Fruit fly (Drosophila melanogaster): ENCODE data around the gene CG17292.

CG17292 gene

DNA sequence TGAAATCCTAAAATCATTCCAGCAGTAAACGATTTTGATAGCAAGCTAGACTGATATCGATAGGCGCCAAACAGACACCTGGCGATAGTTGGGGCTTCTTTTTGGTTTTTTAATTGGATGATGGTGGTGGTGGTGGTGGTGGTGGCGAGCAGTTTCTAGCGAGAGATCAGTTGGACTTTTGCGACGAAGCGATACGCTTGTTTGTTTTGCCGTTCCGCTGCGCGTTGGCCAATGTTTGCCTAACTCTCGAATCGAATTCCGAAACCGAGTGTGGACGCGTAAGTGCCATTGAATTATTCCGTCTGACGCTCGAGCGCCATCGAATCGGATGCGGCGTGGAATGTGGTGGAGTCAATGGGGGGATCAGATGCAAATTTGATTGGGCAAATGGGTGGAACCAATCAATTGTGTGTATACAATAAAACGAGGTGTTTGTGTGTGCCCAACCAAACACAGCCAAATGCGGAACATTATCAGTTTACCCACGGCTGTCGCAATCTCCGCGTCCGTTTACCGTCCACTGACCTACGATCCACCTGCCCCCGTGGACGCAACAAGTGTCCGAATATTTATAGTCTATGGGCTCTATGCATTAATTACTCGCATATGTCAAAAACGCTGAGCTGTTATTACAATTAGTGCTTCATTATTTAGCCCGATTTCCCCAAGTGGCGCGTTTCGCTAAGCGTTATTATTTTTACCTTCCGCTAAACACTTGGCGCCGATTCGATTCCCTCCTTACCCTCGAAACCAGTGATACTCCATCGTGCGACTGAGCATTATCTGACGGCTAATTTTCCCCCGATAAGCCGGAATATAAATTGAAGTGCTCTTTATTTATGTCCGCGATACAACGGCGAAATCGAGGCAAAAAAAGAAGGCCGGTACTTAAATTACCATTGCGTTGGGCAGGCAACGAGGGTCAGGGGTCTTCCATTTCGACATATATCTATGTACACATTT is at the start of gene CG17292 (continued):
- TF ChIP-seq CG13296 (GFP tag; optimal IDR thresholded peaks at IDR 0.05) (peak; percentile 54), CG12769 (tag; optimal IDR thresholded peaks at IDR 0.05) (peak; percentile 75), Nf-YB (GFP tag; optimal IDR thresholded peaks at IDR 0.05) (peak; percentile 94), bsh (GFP tag; optimal IDR thresholded peaks at IDR 0.05) (peak in 1 of 2 experiments; percentile 23), insv (GFP tag; optimal IDR thresholded peaks at IDR 0.05) (no peak), lilli (GFP tag; optimal IDR thresholded peaks at IDR 0.05) (peak; percentile 47), CTCF (GFP tag; optimal IDR thresholded peaks at IDR 0.05) (peak; percentile 57), Awh (GFP tag; IDR thresholded peaks at IDR 0.05) (peak; percentile 77; the same call in 1 of the 2 replicates), CG8290 (GFP tag; optimal IDR thresholded peaks at IDR 0.05) (no peak), CG8290 (tag; optimal IDR thresholded peaks at IDR 0.05) (peak in 1 of 2 experiments; percentile 88), Drgx (GFP tag; IDR thresholded peaks at IDR 0.05) (peak; percentile 58), sob (GFP tag; IDR thresholded peaks at IDR 0.05) (peak; percentile 86), Sry-β (GFP tag; optimal IDR thresholded peaks at IDR 0.05) (no peak), CG12659 (GFP tag; optimal IDR thresholded peaks at IDR 0.05) (peak; percentile 85), CG3065 (GFP tag; optimal IDR thresholded peaks at IDR 0.05) (no peak), CG10274 (GFP tag; optimal IDR thresholded peaks at IDR 0.05) (peak; percentile 13), zfh1 (GFP tag; IDR thresholded peaks at IDR 0.05) (peak; percentile 49; the same call in 1 of the 3 replicates), h (optimal IDR thresholded peaks at IDR 0.05) (no peak), Ets97D (GFP tag; optimal IDR thresholded peaks at IDR 0.05) (peak; percentile 36), Meics (GFP tag; optimal IDR thresholded peaks at IDR 0.05) (peak; percentile 67), Rfx (GFP tag; IDR thresholded peaks at IDR 0.05) (peak; percentile 82), CG7987 (GFP tag; optimal IDR thresholded peaks at IDR 0.05) (peak; percentile 55), nau (GFP tag; optimal IDR thresholded peaks at IDR 0.05) (peak; percentile 76), z (GFP tag; IDR thresholded peaks at IDR 0.05) (peak; percentile 15; the same call in 1 of the 3 replicates), CG17829 (tag; optimal IDR thresholded peaks at IDR 0.05) (no peak), CG3995 (GFP tag; optimal IDR thresholded peaks at IDR 0.05) (peak; percentile 19), scrt (GFP tag; optimal IDR thresholded peaks at IDR 0.05) (no peak), cas (GFP tag; IDR thresholded peaks at IDR 0.05) (peak; percentile 40; the same call in 1 of the 2 replicates), CG10979 (tag; optimal IDR thresholded peaks at IDR 0.05) (peak; percentile 8), eyg (GFP tag; optimal IDR thresholded peaks at IDR 0.05) (peak; percentile 15), Kr (GFP tag; optimal IDR thresholded peaks at IDR 0.05) (no peak), lola (GFP tag; optimal IDR thresholded peaks at IDR 0.05) (no peak), Side (GFP tag; optimal IDR thresholded peaks at IDR 0.05) (peak; percentile 43), CG30431 (GFP tag; optimal IDR thresholded peaks at IDR 0.05) (no peak), jigr1 (GFP tag; IDR thresholded peaks at IDR 0.05) (no peak; the same call in 2 of the 3 replicates), pfk (GFP tag; optimal IDR thresholded peaks at IDR 0.05) (peak; percentile 6), dimm (GFP tag; IDR thresholded peaks at IDR 0.05) (no peak), Myb (GFP tag; optimal IDR thresholded peaks at IDR 0.05) (peak; percentile 46), CG11560 (tag; IDR thresholded peaks at IDR 0.05) (no peak), ac (GFP tag; optimal IDR thresholded peaks at IDR 0.05) (no peak), Adf1 (GFP tag; IDR thresholded peaks at IDR 0.05) (peak; percentile 66), emc (GFP tag; optimal IDR thresholded peaks at IDR 0.05) (no peak), CG5245 (GFP tag; optimal IDR thresholded peaks at IDR 0.05) (no peak), CG8924 (tag; optimal IDR thresholded peaks at IDR 0.05) (peak; percentile 43), schlank (tag; optimal IDR thresholded peaks at IDR 0.05) (peak; percentile 52), CG3281 (GFP tag; optimal IDR thresholded peaks at IDR 0.05) (peak; percentile 43), CG1233 (GFP tag; optimal IDR thresholded peaks at IDR 0.05) (peak; percentile 4), CG17385 (GFP tag; optimal IDR thresholded peaks at IDR 0.05) (peak; percentile 62), lov (optimal IDR thresholded peaks at IDR 0.05) (no peak), lov (GFP tag; IDR thresholded peaks at IDR 0.05) (0 out of 3 replicates have a peak, but pooled peaks have one; percentile 55)
